Worm (Caenorhabditis elegans): ENCODE results near the gene T14G11.1.

DNA sequence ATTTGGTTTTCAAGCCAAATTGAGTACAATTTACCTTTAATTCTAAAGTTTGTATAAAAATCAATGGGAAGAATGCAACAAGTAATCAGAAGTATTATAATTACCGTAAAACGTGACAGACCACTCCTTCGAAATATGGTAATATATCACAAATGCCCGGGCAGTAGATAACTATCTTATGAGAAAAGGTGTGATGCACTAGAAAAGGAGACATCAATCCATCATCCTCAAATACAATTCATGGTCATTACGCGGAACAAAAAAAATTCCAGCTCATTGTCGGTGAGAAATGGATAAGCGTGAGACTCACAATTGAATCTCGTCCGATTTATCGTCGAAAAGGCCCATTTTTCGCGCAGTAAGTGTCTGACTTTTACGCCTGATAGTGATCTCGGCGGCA lies 20.4 kb downstream of the T14G11.1 start:
- TF ChIP-seq flt-1 (GFP tag; IDR thresholded peaks at IDR 0.05) (no peak), tab-1 (GFP tag; IDR thresholded peaks at IDR 0.05) (no peak), cog-1 (tag; optimal IDR thresholded peaks at IDR 0.05) (no peak), T22C8.4 (GFP tag; IDR thresholded peaks at IDR 0.05) (no peak), klf-2 (GFP tag; conservative IDR thresholded peaks at IDR 0.05) (no peak), ztf-29 (GFP tag; IDR thresholded peaks at IDR 0.05) (no peak), ref-1 (GFP tag; conservative IDR thresholded peaks at IDR 0.05) (no peak)
